Worm (Caenorhabditis elegans) whole organism, late embryonic: ENCODE data around the gene col-83.

Experiments
- C08G9.2 ChIP-seq: sonication (generic microtip); optimal IDR thresholded peaks from 2 replicates; lab custom pipeline; 2016; ENCODE audit warnings: mild to moderate bottlenecking, missing genetic modification characterization, moderate library complexity, missing compliant biosample characterization
- nhr-11 ChIP-seq: fragments of 150-350 bp; optimal IDR thresholded peaks from 2 replicates; lab custom pipeline; 2014; ENCODE audit warnings: missing biosample characterization, missing genetic modification characterization

- TF ChIP-seq C08G9.2 (tag; lab: Kevin White, UChicago) (no peak), nhr-11 (no peak)
Measured at ce11 chrII:11041027-11041426, 4.7 kb downstream of the col-83 start, which contains the start of gene cey-1.
